Worm (Caenorhabditis elegans) whole organism, L4/young adult: Measurements from ENCODE around the gene srh-276.

Experiments
- W03F9.2 ChIP-seq: fragments of 150-350 bp; optimal IDR thresholded peaks from 2 replicates; lab custom pipeline; 2014; ENCODE audit warnings: missing biosample characterization, missing genetic modification characterization
- dao-5 ChIP-seq: sonication (generic microtip); optimal IDR thresholded peaks from 2 replicates; lab custom pipeline; 2016; ENCODE audit warnings: missing genotype, missing genetic modification characterization, moderate library complexity, missing compliant biosample characterization
- him-1 ChIP-seq: sonication (generic microtip); optimal IDR thresholded peaks from 2 replicates; lab custom pipeline; 2016; ENCODE audit warnings: missing genotype, missing genetic modification reagents, missing genetic modification characterization, missing compliant biosample characterization

DNA sequence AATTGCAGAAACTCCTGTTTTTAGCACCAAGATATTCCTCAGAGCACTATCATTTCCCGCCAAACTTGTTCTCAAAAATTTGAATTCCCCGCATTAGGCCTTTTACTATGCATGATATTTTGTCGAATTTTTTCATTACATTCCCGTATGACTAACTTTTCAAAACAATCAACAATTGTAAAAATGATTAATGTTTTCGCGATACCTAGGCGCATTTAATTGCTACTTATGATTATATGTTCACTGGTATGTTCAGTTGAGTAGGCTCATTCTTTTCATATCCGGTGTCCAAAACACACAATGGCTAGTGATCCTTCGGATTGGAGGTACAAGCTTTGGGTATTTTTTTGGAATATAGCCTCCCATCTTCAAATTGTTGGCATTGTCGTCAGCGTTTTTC lies 41.4 kb upstream of the srh-276 start, which contains the start of gene srw-21:
- TF ChIP-seq dao-5 (tag; lab: Kevin White, UChicago) (no peak), him-1 (tag; lab: Kevin White, UChicago) (no peak), W03F9.2 (tag; lab: Kevin White, UChicago) (no peak)
